Fruit fly (Drosophila melanogaster): Measurements from ENCODE around the gene CG32263.

The CG32263 gene

DNA sequence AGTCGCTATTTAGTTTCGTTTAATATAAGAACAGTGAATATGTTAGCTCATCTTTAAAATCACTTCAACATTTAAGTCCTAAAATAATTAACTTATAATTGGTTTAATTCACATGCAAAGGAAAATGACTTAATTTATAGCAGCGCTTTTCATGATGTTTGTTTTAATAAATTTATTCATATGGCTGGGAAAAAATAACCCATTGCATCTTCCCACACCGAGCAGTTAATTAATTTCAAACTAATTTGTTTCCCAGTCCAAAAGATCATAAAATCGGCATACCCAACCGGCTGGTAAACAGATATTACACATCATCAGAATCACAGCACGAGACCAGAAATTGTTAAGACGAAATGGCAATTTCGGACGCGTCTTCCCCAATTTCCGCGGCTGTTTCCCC is 40.1 kb downstream of the CG32263 start (continued):
- TF ChIP-seq CG1792 (GFP tag; optimal IDR thresholded peaks at IDR 0.05): no peak
- no peak for TF ChIP-seq cas (GFP tag; IDR thresholded peaks at IDR 0.05)
- no peak for TF ChIP-seq Max (GFP tag; optimal IDR thresholded peaks at IDR 0.05)
- 0 out of 2 replicates have a peak, but pooled peaks have one; percentile 12 for TF ChIP-seq CG7372 (GFP tag; IDR thresholded peaks at IDR 0.05)
- peak; percentile 17; the same call in 1 of the 2 replicates for TF ChIP-seq MBD-R2 (GFP tag; IDR thresholded peaks at IDR 0.05)
- no peak for TF ChIP-seq hbn (GFP tag; IDR thresholded peaks at IDR 0.05; ENCODE audit: partially characterized antibody)
- no peak for TF ChIP-seq CG8924 (tag; optimal IDR thresholded peaks at IDR 0.05)
- no peak for TF ChIP-seq ken (GFP tag; IDR thresholded peaks at IDR 0.05)
- TF ChIP-seq CG3163 (GFP tag; optimal IDR thresholded peaks at IDR 0.05): no peak
- no peak for TF ChIP-seq vfl (GFP tag; optimal IDR thresholded peaks at IDR 0.05)
- TF ChIP-seq pfk (GFP tag; optimal IDR thresholded peaks at IDR 0.05): no peak
- no peak for TF ChIP-seq chm (GFP tag; IDR thresholded peaks at IDR 0.05)
- TF ChIP-seq CG15073 (GFP tag; optimal IDR thresholded peaks at IDR 0.05): no peak
- TF ChIP-seq CG1832 (GFP tag; optimal IDR thresholded peaks at IDR 0.05): no peak
- no peak for TF ChIP-seq B-H2 (GFP tag; optimal IDR thresholded peaks at IDR 0.05)
- TF ChIP-seq H2.0 (GFP tag; IDR thresholded peaks at IDR 0.05): no peak
- TF ChIP-seq CG14860 (GFP tag; IDR thresholded peaks at IDR 0.05; ENCODE audit: partially characterized antibody): no peak
- TF ChIP-seq Hmr (GFP tag; optimal IDR thresholded peaks at IDR 0.05): peak; percentile 73
- TF ChIP-seq CG15514 (GFP tag; optimal IDR thresholded peaks at IDR 0.05): peak; percentile 30
- TF ChIP-seq dati (GFP tag; IDR thresholded peaks at IDR 0.05): no peak
- no peak for TF ChIP-seq Mad (GFP tag; optimal IDR thresholded peaks at IDR 0.05)
- no peak for TF ChIP-seq emc (GFP tag; optimal IDR thresholded peaks at IDR 0.05)
- TF ChIP-seq CG10147 (GFP tag; optimal IDR thresholded peaks at IDR 0.05): peak; percentile 67
- no peak for TF ChIP-seq stwl (tag; optimal IDR thresholded peaks at IDR 0.05)
- TF ChIP-seq CG16863 (GFP tag; optimal IDR thresholded peaks at IDR 0.05): no peak
- no peak for TF ChIP-seq br (optimal IDR thresholded peaks at IDR 0.05)
- peak; percentile 51 for TF ChIP-seq CG3847 (GFP tag; IDR thresholded peaks at IDR 0.05)
- TF ChIP-seq CG10959 (GFP tag; IDR thresholded peaks at IDR 0.05): no peak
- 0 out of 2 replicates have a peak, but pooled peaks have one; percentile 13 for TF ChIP-seq CG14441 (GFP tag; IDR thresholded peaks at IDR 0.05)
- no peak for TF ChIP-seq CG4282 (GFP tag; optimal IDR thresholded peaks at IDR 0.05)
- no peak for TF ChIP-seq HLH4C (GFP tag; IDR thresholded peaks at IDR 0.05; ENCODE audit: partially characterized antibody)
- no peak for TF ChIP-seq CG11398 (GFP tag; optimal IDR thresholded peaks at IDR 0.05)
- TF ChIP-seq phol (tag; optimal IDR thresholded peaks at IDR 0.05): peak; percentile 22
- no peak for TF ChIP-seq Camta (GFP tag; optimal IDR thresholded peaks at IDR 0.05)
- no peak for TF ChIP-seq CG34376 (GFP tag; optimal IDR thresholded peaks at IDR 0.05)
- no peak for TF ChIP-seq CG6765 (GFP tag; optimal IDR thresholded peaks at IDR 0.05)
- no peak for TF ChIP-seq Doc2 (GFP tag; IDR thresholded peaks at IDR 0.05)
- no peak for TF ChIP-seq ftz-f1 (GFP tag; optimal IDR thresholded peaks at IDR 0.05)
- TF ChIP-seq al (GFP tag; IDR thresholded peaks at IDR 0.05): peak; percentile 59
- no peak for TF ChIP-seq CG3407 (GFP tag; optimal IDR thresholded peaks at IDR 0.05)
- TF ChIP-seq CG1529 (GFP tag; optimal IDR thresholded peaks at IDR 0.05): no peak
- no peak for TF ChIP-seq CG7357 (GFP tag; IDR thresholded peaks at IDR 0.05)
- TF ChIP-seq CG12769 (tag; optimal IDR thresholded peaks at IDR 0.05): peak; percentile 10
- TF ChIP-seq lab (GFP tag; optimal IDR thresholded peaks at IDR 0.05): peak; percentile 57
- no peak for TF ChIP-seq Dll (GFP tag; IDR thresholded peaks at IDR 0.05; ENCODE audit: partially characterized antibody)
- TF ChIP-seq CG7963 (GFP tag; IDR thresholded peaks at IDR 0.05; ENCODE audit: partially characterized antibody): no peak
- peak; percentile 5 for TF ChIP-seq CG10654 (GFP tag; optimal IDR thresholded peaks at IDR 0.05)
- TF ChIP-seq Taf1 (GFP tag; IDR thresholded peaks at IDR 0.05): 0 out of 2 replicates have a peak, but pooled peaks have one; percentile 16
- no peak for TF ChIP-seq mirr (GFP tag; optimal IDR thresholded peaks at IDR 0.05)
- no peak for TF ChIP-seq Asciz (GFP tag; optimal IDR thresholded peaks at IDR 0.05)
- TF ChIP-seq caup (GFP tag; optimal IDR thresholded peaks at IDR 0.05; ENCODE audit: severe bottlenecking): peak; percentile 52
- no peak for TF ChIP-seq NFAT (GFP tag; IDR thresholded peaks at IDR 0.05)

Measured in whole organism, embryonic.